Worm (Caenorhabditis elegans): ENCODE results near the gene F09E5.14.

F09E5.14 gene

DNA sequence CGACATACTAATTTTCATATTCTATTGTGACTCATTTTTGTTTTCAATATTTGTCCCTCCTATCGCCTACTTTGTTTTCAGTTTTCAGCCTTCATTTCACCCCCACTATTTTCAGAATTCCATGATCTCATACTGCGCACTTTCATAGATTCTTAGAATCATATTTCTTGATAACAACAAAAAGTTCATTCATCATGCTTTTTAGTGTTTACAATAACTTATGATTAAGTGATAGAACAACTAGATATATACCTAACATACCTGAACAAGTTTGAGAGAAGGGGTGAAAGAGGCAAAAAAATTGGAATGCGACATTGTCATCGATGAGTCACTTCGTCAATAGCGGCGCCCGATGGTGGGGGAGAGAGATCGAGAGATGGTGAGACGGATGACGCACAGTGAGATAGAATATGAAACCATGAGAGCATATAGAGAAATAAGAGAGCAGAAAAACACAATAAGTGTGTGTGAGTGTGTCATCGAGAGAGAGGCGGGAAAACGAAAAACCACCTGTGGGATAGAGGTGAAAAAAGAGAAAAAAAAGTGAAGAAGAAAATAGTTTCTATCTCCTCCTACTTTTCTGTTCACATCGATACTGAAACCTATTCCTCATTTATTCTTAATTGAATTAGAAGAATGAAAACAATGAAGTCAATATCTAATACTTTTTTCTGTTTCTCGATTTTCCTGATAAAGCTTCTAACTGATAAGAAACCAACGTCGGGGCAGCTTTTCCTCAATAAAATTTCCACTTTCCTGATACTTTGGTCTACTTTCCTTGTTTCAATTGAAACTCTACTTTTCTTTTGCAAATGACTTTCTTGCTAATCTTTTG is 7.8 kb downstream of the F09E5.14 start (continued):
- no peak for TF ChIP-seq sdz-38 (tag; optimal IDR thresholded peaks at IDR 0.05)
- TF ChIP-seq F52B5.7 (tag; optimal IDR thresholded peaks at IDR 0.05) = no peak
- no peak for TF ChIP-seq hlh-12 (tag; optimal IDR thresholded peaks at IDR 0.05)
- TF ChIP-seq bed-1 (GFP tag; IDR thresholded peaks at IDR 0.05) = no peak
- TF ChIP-seq atf-7 (tag; optimal IDR thresholded peaks at IDR 0.05) = peak; percentile 27
- TF ChIP-seq efl-1 (GFP tag; optimal IDR thresholded peaks at IDR 0.05) = peak; percentile 22
- TF ChIP-seq lin-54 (GFP tag; optimal IDR thresholded peaks at IDR 0.05) = peak; percentile 30
- no peak for TF ChIP-seq hmg-20 (GFP tag; IDR thresholded peaks at IDR 0.05)
- TF ChIP-seq somi-1 (GFP tag; optimal IDR thresholded peaks at IDR 0.05) = peak; percentile 45
- 0 out of 2 replicates have a peak, but pooled peaks have one; percentile 10 for TF ChIP-seq C06A6.2 (GFP tag; conservative IDR thresholded peaks at IDR 0.05)
- TF ChIP-seq lin-40 (tag; optimal IDR thresholded peaks at IDR 0.05) = peak; percentile 67
- TF ChIP-seq ztf-28 (GFP tag; IDR thresholded peaks at IDR 0.05) = no peak
- 0 out of 2 replicates have a peak, but pooled peaks have one; percentile 43 for TF ChIP-seq ceh-40 (GFP tag; IDR thresholded peaks at IDR 0.05)
- TF ChIP-seq hlh-26 (GFP tag; conservative IDR thresholded peaks at IDR 0.05) = no peak
- no peak for TF ChIP-seq ama-1 (optimal IDR thresholded peaks at IDR 0.05)
- no peak for TF ChIP-seq ama-1 (GFP tag; optimal IDR thresholded peaks at IDR 0.05)
- TF ChIP-seq ceh-100 (GFP tag; IDR thresholded peaks at IDR 0.05) = 0 out of 2 replicates have a peak, but pooled peaks have one; percentile 13
- TF ChIP-seq him-1 (tag; optimal IDR thresholded peaks at IDR 0.05) = no peak
- no peak for TF ChIP-seq ztf-22 (GFP tag; optimal IDR thresholded peaks at IDR 0.05)
- no peak for TF ChIP-seq xnd-1 (tag; optimal IDR thresholded peaks at IDR 0.05)
- no peak for TF ChIP-seq T07F8.4 (tag; optimal IDR thresholded peaks at IDR 0.05)
- no peak for TF ChIP-seq aptf-3 (GFP tag; IDR thresholded peaks at IDR 0.05)
- TF ChIP-seq ekl-4 (GFP tag; IDR thresholded peaks at IDR 0.05) = no peak
- TF ChIP-seq unc-62 (GFP tag; optimal IDR thresholded peaks at IDR 0.05) = peak; percentile 54
- TF ChIP-seq Y53F4B.3 (GFP tag; IDR thresholded peaks at IDR 0.05) = no peak
- peak; percentile 43; the same call in 1 of the 2 replicates for TF ChIP-seq pbrm-1 (GFP tag; IDR thresholded peaks at IDR 0.05)
- no peak for TF ChIP-seq mxl-1 (tag; optimal IDR thresholded peaks at IDR 0.05)
- no peak for TF ChIP-seq pha-4 (tag; optimal IDR thresholded peaks at IDR 0.05)
- TF ChIP-seq nfya-2 (GFP tag; IDR thresholded peaks at IDR 0.05) = no peak
- no peak for TF ChIP-seq madf-8 (GFP tag; conservative IDR thresholded peaks at IDR 0.05)
- no peak for TF ChIP-seq ceh-91 (GFP tag; IDR thresholded peaks at IDR 0.05)
- peak; percentile 63 for TF ChIP-seq ceh-27 (GFP tag; optimal IDR thresholded peaks at IDR 0.05)
- no peak for TF ChIP-seq Y95B8A.8 (GFP tag; IDR thresholded peaks at IDR 0.05)
- TF ChIP-seq ceh-58 (GFP tag; IDR thresholded peaks at IDR 0.05) = no peak
- TF ChIP-seq cebp-2 (GFP tag; IDR thresholded peaks at IDR 0.05) = no peak
- no peak for TF ChIP-seq attf-6 (GFP tag; IDR thresholded peaks at IDR 0.05)
- TF ChIP-seq ztf-6 (GFP tag; IDR thresholded peaks at IDR 0.05) = no peak
- TF ChIP-seq cebp-1 (GFP tag; IDR thresholded peaks at IDR 0.05) = no peak
- TF ChIP-seq cebp-1 (tag; optimal IDR thresholded peaks at IDR 0.05) = peak; percentile 69
- TF ChIP-seq Y79H2A.3 (GFP tag; conservative IDR thresholded peaks at IDR 0.05) = no peak
- TF ChIP-seq let-526 (GFP tag; IDR thresholded peaks at IDR 0.05) = no peak
- TF ChIP-seq nfya-1 (tag; optimal IDR thresholded peaks at IDR 0.05; ENCODE audit: borderline replicate concordance, insufficient read depth) = no peak
- TF ChIP-seq T26A5.8 (tag; optimal IDR thresholded peaks at IDR 0.05) = no peak
- TF ChIP-seq madf-10 (tag; optimal IDR thresholded peaks at IDR 0.05) = peak; percentile 15
- no peak for TF ChIP-seq hrde-1 (tag; optimal IDR thresholded peaks at IDR 0.05; ENCODE audit: borderline replicate concordance)
- no peak for TF ChIP-seq K12H6.12 (tag; optimal IDR thresholded peaks at IDR 0.05)
- TF ChIP-seq nhr-179 (tag; optimal IDR thresholded peaks at IDR 0.05) = no peak
- no peak for TF ChIP-seq gei-17 (GFP tag; optimal IDR thresholded peaks at IDR 0.05)
- TF ChIP-seq lin-26 (GFP tag; IDR thresholded peaks at IDR 0.05) = 0 out of 2 replicates have a peak, but pooled peaks have one; percentile 44

All from whole organism, young adult.